Worm (Caenorhabditis elegans) whole organism, L4 larva: ENCODE results near the gene T26C11.8.

Experiments used
- gei-8 ChIP-seq: fragments of 200-800 bp; sonication (Bioruptor generic); optimal IDR thresholded peaks from 2 replicates; lab custom pipeline; 2018; ENCODE audit warnings: mild to moderate bottlenecking, missing genetic modification characterization, missing compliant biosample characterization
- hif-1 ChIP-seq, 2 experiments: sonication (generic microtip); optimal IDR thresholded peaks; 2 replicates each; lab custom pipeline; 2016 to 2017; ENCODE audit warnings: missing compliant biosample characterization in 2 of 2, missing genetic modification characterization in 2 of 2, missing genetic modification reagents in 2 of 2, missing genotype in 2 of 2, mild to moderate bottlenecking in 1 of 2
- lin-39 ChIP-seq: fragments of 150-350 bp; optimal IDR thresholded peaks from 2 replicates; lab custom pipeline; 2014; ENCODE audit warnings: missing biosample characterization, missing genetic modification reagents, missing genetic modification characterization
- lsy-2 ChIP-seq, 2 experiments: fragments of 150-350 bp in 1 of 2; sonication (generic microtip) in 1 of 2; optimal IDR thresholded peaks; 2 replicates each; lab custom pipeline; 2014 to 2017; ENCODE audit warnings: missing biosample characterization in 2 of 2, missing genetic modification characterization in 2 of 2
- nhr-102 ChIP-seq: sonication (generic microtip); optimal IDR thresholded peaks from 2 replicates; lab custom pipeline; 2016; ENCODE audit warnings: mild to moderate bottlenecking, missing genetic modification characterization, moderate library complexity, missing compliant biosample characterization
- nhr-111 ChIP-seq: fragments of 200-800 bp; sonication (Bioruptor generic); optimal IDR thresholded peaks from 2 replicates; lab custom pipeline; 2018; ENCODE audit warnings: mild to moderate bottlenecking, missing genetic modification characterization, missing compliant biosample characterization
- nhr-6 ChIP-seq: fragments of 150-350 bp; optimal IDR thresholded peaks from 2 replicates; lab custom pipeline; 2014; ENCODE audit warnings: missing biosample characterization, missing genetic modification characterization
- nhr-77 ChIP-seq: fragments of 150-350 bp; optimal IDR thresholded peaks from 2 replicates; lab custom pipeline; 2014; ENCODE audit warnings: missing biosample characterization, missing genetic modification characterization

DNA sequence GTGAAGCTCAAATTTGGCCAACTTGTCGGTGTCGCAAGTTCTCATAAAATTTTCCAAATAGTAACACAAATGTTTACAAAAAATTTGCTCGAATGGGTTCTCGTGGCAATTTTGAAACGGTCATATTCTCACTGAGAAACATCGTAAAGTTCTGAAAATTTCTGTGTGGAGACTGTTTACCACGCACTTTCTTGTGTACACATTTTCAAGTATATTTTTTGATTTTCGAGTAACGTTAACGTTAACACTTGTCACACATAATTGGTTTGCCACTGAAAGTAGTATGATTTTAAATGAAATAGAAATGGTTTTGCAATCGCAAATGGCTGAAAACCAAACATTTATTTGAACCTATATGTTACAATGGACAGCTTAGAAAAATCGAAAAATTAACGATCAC is 30.3 kb downstream of the T26C11.8 start:
- no peak for TF ChIP-seq nhr-6 (tag; lab: Kevin White, UChicago)
- no peak for TF ChIP-seq nhr-77 (tag; lab: Kevin White, UChicago)
- no peak for TF ChIP-seq nhr-111 (GFP tag; lab: Kevin White, UChicago)
- no peak for TF ChIP-seq nhr-102 (tag; lab: Kevin White, UChicago)
- no peak for TF ChIP-seq hif-1 (tag; optimal IDR thresholded peaks at IDR 0.05; lab: Kevin White, UChicago)
- no peak for TF ChIP-seq lsy-2 (tag; optimal IDR thresholded peaks at IDR 0.05; lab: Kevin White, UChicago)
- TF ChIP-seq gei-8 (GFP tag; lab: Kevin White, UChicago): no peak
- TF ChIP-seq lin-39 (tag; lab: Kevin White, UChicago): no peak
